Worm (Caenorhabditis elegans) whole organism, L2 larva: ENCODE data around the gene mog-1.

Experiments used
- aly-2 ChIP-seq: fragments of 150-350 bp; optimal IDR thresholded peaks from 2 replicates; lab custom pipeline; 2014; ENCODE audit warnings: missing biosample characterization, missing genetic modification characterization
- fos-1 ChIP-seq: fragments of 150-350 bp; optimal IDR thresholded peaks from 2 replicates; lab custom pipeline; 2014; ENCODE audit warnings: missing biosample characterization, missing genetic modification characterization
- mbf-1 ChIP-seq: sonication (generic microtip); optimal IDR thresholded peaks from 2 replicates; lab custom pipeline; 2017; ENCODE audit warnings: missing biosample characterization, missing genetic modification characterization
- nhr-11 ChIP-seq: fragments of 150-350 bp; optimal IDR thresholded peaks from 2 replicates; lab custom pipeline; 2014; ENCODE audit warnings: missing biosample characterization, missing genetic modification characterization
- nhr-12 ChIP-seq: fragments of 150-350 bp; optimal IDR thresholded peaks from 2 replicates; lab custom pipeline; 2014; ENCODE audit warnings: missing biosample characterization, missing genetic modification characterization
- ztf-4 ChIP-seq: fragments of 150-350 bp; optimal IDR thresholded peaks from 2 replicates; lab custom pipeline; 2014; ENCODE audit warnings: missing biosample characterization, missing genetic modification characterization

DNA sequence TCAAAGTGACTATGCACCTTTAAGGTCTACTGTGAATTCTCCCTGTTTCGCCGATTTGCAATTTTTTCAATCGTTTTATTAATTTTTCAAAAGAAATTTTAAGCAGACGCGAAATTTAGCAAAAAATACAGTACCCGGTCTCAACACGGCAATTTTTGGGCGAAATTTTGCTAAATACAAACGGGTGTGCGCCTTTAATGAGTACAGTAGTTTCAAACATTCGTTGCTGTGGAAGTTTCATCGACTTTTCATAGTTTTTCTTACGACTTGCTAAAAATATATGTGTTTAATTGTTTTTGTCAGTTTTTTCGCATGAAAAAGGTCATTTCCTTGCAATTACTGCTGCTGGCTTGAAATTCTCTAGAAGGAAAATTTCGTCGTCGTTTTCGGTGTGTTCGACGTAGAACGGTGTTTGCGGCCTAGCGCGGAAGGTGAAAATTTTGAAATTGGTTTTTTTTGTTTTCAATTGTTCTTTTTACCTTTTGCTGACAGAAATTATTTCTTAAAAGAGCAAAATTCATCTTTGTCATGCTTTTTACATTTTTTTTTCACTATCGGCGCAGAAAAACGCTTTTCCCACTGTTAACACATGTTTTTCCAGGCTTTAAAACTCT is 9.1 kb downstream of the mog-1 start, which contains the start of gene K03H1.7:
- TF ChIP-seq fos-1 = no peak
- no peak for TF ChIP-seq aly-2 (tag; lab: Kevin White, UChicago)
- no peak for TF ChIP-seq ztf-4 (tag; lab: Kevin White, UChicago)
- TF ChIP-seq nhr-12 (tag; lab: Kevin White, UChicago) = no peak
- TF ChIP-seq mbf-1 = no peak
- TF ChIP-seq nhr-11 (tag; lab: Kevin White, UChicago) = no peak
